Fruit fly (Drosophila melanogaster): ENCODE data around the gene CG14115.
A peak's percentile ranks its signal among the peaks of the same experiment; 100 is the strongest.

Gene CG14115

dm6 chr3L:13107307-13107938 lies 46.2 kb upstream of the CG14115 start (continued):
- TF ChIP-seq fd59A (GFP tag; optimal IDR thresholded peaks at IDR 0.05) (peak; percentile 73), dac (GFP tag; optimal IDR thresholded peaks at IDR 0.05) (no peak), CG8319 (GFP tag; optimal IDR thresholded peaks at IDR 0.05) (peak; percentile 32), Lpt (GFP tag; optimal IDR thresholded peaks at IDR 0.05) (no peak), eg (GFP tag; IDR thresholded peaks at IDR 0.05) (no peak), esn (GFP tag; optimal IDR thresholded peaks at IDR 0.05) (peak; percentile 69), acj6 (GFP tag; optimal IDR thresholded peaks at IDR 0.05) (peak; percentile 52), net (GFP tag; optimal IDR thresholded peaks at IDR 0.05) (no peak), OdsH (GFP tag; optimal IDR thresholded peaks at IDR 0.05) (peak; percentile 45), fd85E (GFP tag; optimal IDR thresholded peaks at IDR 0.05) (no peak), Smox (GFP tag; optimal IDR thresholded peaks at IDR 0.05) (peak; percentile 43), CG34406 (GFP tag; optimal IDR thresholded peaks at IDR 0.05) (peak; percentile 30), CG6854 (GFP tag; optimal IDR thresholded peaks at IDR 0.05) (peak; percentile 49), Hr4 (GFP tag; optimal IDR thresholded peaks at IDR 0.05) (no peak), CG32006 (GFP tag; optimal IDR thresholded peaks at IDR 0.05) (no peak), Eip93F (GFP tag; optimal IDR thresholded peaks at IDR 0.05) (no peak), Hr38 (GFP tag; optimal IDR thresholded peaks at IDR 0.05) (no peak), CG8119 (GFP tag; IDR thresholded peaks at IDR 0.05) (no peak), CG9139 (GFP tag; optimal IDR thresholded peaks at IDR 0.05) (peak; percentile 36), dsx (GFP tag; optimal IDR thresholded peaks at IDR 0.05; ENCODE audit: poor library complexity, severe bottlenecking) (peak; percentile 83), pdm3 (GFP tag; optimal IDR thresholded peaks at IDR 0.05) (peak; percentile 24), salr (GFP tag; optimal IDR thresholded peaks at IDR 0.05) (peak in 1 of 2 experiments; percentile 29), topi (GFP tag; optimal IDR thresholded peaks at IDR 0.05) (peak; percentile 46), vri (GFP tag; optimal IDR thresholded peaks at IDR 0.05) (peak; percentile 3), Blimp-1 (GFP tag; optimal IDR thresholded peaks at IDR 0.05) (peak; percentile 47), CG6163 (GFP tag; IDR thresholded peaks at IDR 0.05) (no peak)

dm6 chr3L:13105863-13106262 lies 44.6 kb upstream of the CG14115 start:
- TF ChIP-seq fkh (GFP tag; optimal IDR thresholded peaks at IDR 0.05) = no peak
- no peak for TF ChIP-seq CG6163 (GFP tag; IDR thresholded peaks at IDR 0.05)
- no peak for TF ChIP-seq Lpt (GFP tag; optimal IDR thresholded peaks at IDR 0.05)
- no peak for TF ChIP-seq dsx (GFP tag; optimal IDR thresholded peaks at IDR 0.05; ENCODE audit: poor library complexity, severe bottlenecking)
- no peak for TF ChIP-seq lz (GFP tag; optimal IDR thresholded peaks at IDR 0.05)

dm6 chr3L:13100438-13100837 lies 39.2 kb upstream of the CG14115 start:
- TF ChIP-seq CG4318 (GFP tag; optimal IDR thresholded peaks at IDR 0.05) (no peak), salr (GFP tag; optimal IDR thresholded peaks at IDR 0.05) (no peak), fd85E (GFP tag; optimal IDR thresholded peaks at IDR 0.05) (no peak), net (GFP tag; optimal IDR thresholded peaks at IDR 0.05) (no peak), CG6276 (GFP tag; optimal IDR thresholded peaks at IDR 0.05) (no peak), CG6854 (GFP tag; optimal IDR thresholded peaks at IDR 0.05) (no peak), ss (GFP tag; optimal IDR thresholded peaks at IDR 0.05) (peak in 1 of 2 experiments; percentile 52), Ets96B (tag; optimal IDR thresholded peaks at IDR 0.05) (no peak), dac (GFP tag; optimal IDR thresholded peaks at IDR 0.05) (no peak), fd59A (GFP tag; optimal IDR thresholded peaks at IDR 0.05) (no peak), CG9139 (GFP tag; optimal IDR thresholded peaks at IDR 0.05) (no peak), Ets21C (GFP tag; optimal IDR thresholded peaks at IDR 0.05) (no peak), CG6163 (GFP tag; IDR thresholded peaks at IDR 0.05) (no peak), CG16779 (tag; optimal IDR thresholded peaks at IDR 0.05) (no peak), CG1621 (tag; optimal IDR thresholded peaks at IDR 0.05) (no peak), CG3919 (GFP tag; optimal IDR thresholded peaks at IDR 0.05) (no peak), dsx (GFP tag; optimal IDR thresholded peaks at IDR 0.05; ENCODE audit: poor library complexity, severe bottlenecking) (no peak), CG7368 (GFP tag; optimal IDR thresholded peaks at IDR 0.05) (no peak), fkh (GFP tag; optimal IDR thresholded peaks at IDR 0.05) (no peak), topi (GFP tag; optimal IDR thresholded peaks at IDR 0.05) (no peak), Gug (GFP tag; IDR thresholded peaks at IDR 0.05) (0 out of 2 replicates have a peak, but pooled peaks have one; percentile 9), CG6808 (GFP tag; optimal IDR thresholded peaks at IDR 0.05) (no peak), CG11902 (GFP tag; optimal IDR thresholded peaks at IDR 0.05) (no peak), eg (GFP tag; IDR thresholded peaks at IDR 0.05) (no peak), Sox14 (GFP tag; optimal IDR thresholded peaks at IDR 0.05) (no peak), Eip78C (GFP tag) (peak; percentile 63)
